Worm (Caenorhabditis elegans) whole organism, L3 larva: ENCODE measurements around the gene F35F10.14.

Experiments
- aly-2 ChIP-seq: fragments of 150-350 bp; optimal IDR thresholded peaks from 2 replicates; lab custom pipeline; 2014; ENCODE audit warnings: missing biosample characterization, missing genetic modification characterization
- ama-1 ChIP-seq: fragments of 150-350 bp; optimal IDR thresholded peaks from 2 replicates; lab custom pipeline; 2018
- lin-15B ChIP-seq: fragments of 150-350 bp; optimal IDR thresholded peaks from 2 replicates; lab custom pipeline; 2014; ENCODE audit warnings: missing biosample characterization, missing genetic modification characterization
- nhr-11 ChIP-seq: fragments of 150-350 bp; optimal IDR thresholded peaks from 2 replicates; lab custom pipeline; 2014; ENCODE audit warnings: missing biosample characterization, missing genetic modification characterization
- nhr-23 ChIP-seq: fragments of 150-350 bp; optimal IDR thresholded peaks from 2 replicates; lab custom pipeline; 2014; ENCODE audit warnings: missing biosample characterization, missing genetic modification reagents, missing genetic modification characterization
- nhr-28 ChIP-seq: fragments of 150-350 bp; optimal IDR thresholded peaks from 2 replicates; lab custom pipeline; 2014; ENCODE audit warnings: missing biosample characterization, missing genetic modification characterization
- pha-4 ChIP-seq: fragments of 150-350 bp; optimal IDR thresholded peaks from 2 replicates; lab custom pipeline; 2014; ENCODE audit warnings: missing biosample characterization, missing genetic modification reagents, missing genetic modification characterization
- ztf-11 ChIP-seq: fragments of 150-350 bp; optimal IDR thresholded peaks from 2 replicates; lab custom pipeline; 2014; ENCODE audit warnings: missing biosample characterization, missing genetic modification characterization

DNA sequence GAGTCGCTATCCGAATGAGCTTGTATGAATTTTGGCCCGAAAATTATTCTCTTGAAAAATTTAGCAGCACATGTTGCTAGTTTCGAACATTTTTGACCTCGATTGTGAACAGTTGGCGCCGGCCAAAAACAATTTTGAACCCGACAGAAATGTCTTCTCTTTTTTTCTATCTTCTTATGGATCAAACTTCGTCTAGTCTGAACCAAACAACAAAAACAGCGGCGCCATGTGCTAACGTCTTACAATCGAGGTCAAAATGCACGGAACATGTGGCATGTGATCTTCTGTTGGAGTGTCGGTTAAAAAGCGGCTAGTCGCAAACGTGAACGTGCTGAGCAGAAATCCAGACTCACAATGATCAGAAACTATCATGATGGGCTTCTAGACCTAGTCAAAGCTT is 43.7 kb downstream of the F35F10.14 start:
- TF ChIP-seq lin-15B (tag; lab: Kevin White, UChicago) (no peak), aly-2 (tag; lab: Kevin White, UChicago) (no peak), nhr-28 (tag; lab: Kevin White, UChicago) (no peak), nhr-23 (no peak), pha-4 (no peak), ama-1 (lab: Kevin White, UChicago) (no peak), nhr-11 (tag; lab: Kevin White, UChicago) (no peak), ztf-11 (no peak)
